Fruit fly (Drosophila melanogaster) whole organism: ENCODE data around the gene CAH1.

Experiments used
- CG8478 ChIP-seq: fragments of >200 bp; optimal IDR thresholded peaks from 2 replicates; lab custom pipeline; 2018; ENCODE audit warnings: inconsistent platforms
- Dll ChIP-seq: fragments of >200 bp; optimal IDR thresholded peaks from 2 replicates; lab custom pipeline; 2017
- EcR ChIP-seq, 2 experiments: fragments of >200 bp; optimal IDR thresholded peaks; 2 replicates each; lab custom pipeline; 2017; ENCODE audit warnings: missing biosample characterization in 2 of 2, missing genetic modification characterization in 2 of 2, missing genetic modification reagents in 2 of 2
- pan ChIP-seq: fragments of >200 bp; optimal IDR thresholded peaks from 2 replicates; lab custom pipeline; 2017
- psq ChIP-seq: fragments of >200 bp; optimal IDR thresholded peaks from 2 replicates; lab custom pipeline; 2017
- usp ChIP-seq: fragments of >200 bp; optimal IDR thresholded peaks from 2 replicates; lab custom pipeline; 2017; ENCODE audit warnings: missing biosample characterization, missing genetic modification characterization, mixed read lengths

CAH1 gene

dm6 chr2L:13813604-13814178 is 10.3 kb downstream of the CAH1 start, which contains the start of gene Sos:
Gene Sos, plus strand, starts transcription at chr2L:13813816.
- TF ChIP-seq pan (lab: Kevin White, UChicago) (no peak), EcR (GFP tag; optimal IDR thresholded peaks at IDR 0.05; lab: Kevin White, UChicago) (no peak)

DNA sequence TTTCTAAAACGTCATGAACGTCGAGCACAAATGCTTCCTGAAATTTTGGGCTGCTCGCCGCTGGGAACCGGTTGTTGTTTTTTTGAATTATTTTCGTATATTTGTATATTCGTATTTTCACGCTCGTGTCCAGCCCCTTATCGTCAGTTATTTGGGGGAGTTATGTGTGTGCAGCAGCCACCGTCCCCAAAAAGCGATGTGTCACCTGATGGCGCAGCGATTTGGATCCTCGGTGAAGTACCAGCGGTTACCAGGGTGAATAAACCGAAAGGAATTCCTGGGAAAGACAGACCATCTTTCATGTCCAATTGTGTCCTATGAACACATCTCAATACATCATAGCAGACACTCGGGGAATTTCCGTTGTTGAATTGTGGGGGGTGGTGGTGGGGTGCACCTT is 16.8 kb downstream of the CAH1 start:
- TF ChIP-seq EcR (GFP tag; optimal IDR thresholded peaks at IDR 0.05; lab: Kevin White, UChicago) (no peak), pan (lab: Kevin White, UChicago) (no peak), CG8478 (no peak), usp (no peak), psq (lab: Kevin White, UChicago) (no peak), Dll (lab: Kevin White, UChicago) (no peak)

DNA sequence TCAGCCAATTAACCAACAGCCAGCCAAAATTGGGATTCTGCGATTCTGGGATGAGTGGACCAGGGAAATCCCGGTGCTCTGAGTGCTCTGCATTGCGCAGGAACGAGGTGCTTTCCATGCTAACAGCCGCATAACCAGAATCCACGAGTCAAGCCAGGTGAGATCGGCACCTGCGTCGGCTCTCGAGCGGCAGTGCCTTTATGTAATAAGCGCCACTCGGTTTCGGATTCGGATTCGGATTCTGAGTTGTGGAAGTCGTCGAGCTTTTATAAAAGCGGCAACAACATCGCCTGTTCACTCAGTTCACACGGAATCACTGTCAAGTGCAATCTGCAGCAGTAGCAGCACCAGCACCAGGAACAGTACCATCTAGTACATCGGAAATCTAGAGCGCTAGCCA is 17.5 kb downstream of the CAH1 start, which contains the start of gene b:
Gene b, plus strand, starts transcription at position 301 of the 400 bp plus-strand sequence.
- TF ChIP-seq Dll (lab: Kevin White, UChicago): no peak
- TF ChIP-seq usp: no peak
- TF ChIP-seq psq (lab: Kevin White, UChicago): no peak
- no peak for TF ChIP-seq pan (lab: Kevin White, UChicago)
- TF ChIP-seq EcR (GFP tag; optimal IDR thresholded peaks at IDR 0.05; lab: Kevin White, UChicago): no peak
- no peak for TF ChIP-seq CG8478

DNA sequence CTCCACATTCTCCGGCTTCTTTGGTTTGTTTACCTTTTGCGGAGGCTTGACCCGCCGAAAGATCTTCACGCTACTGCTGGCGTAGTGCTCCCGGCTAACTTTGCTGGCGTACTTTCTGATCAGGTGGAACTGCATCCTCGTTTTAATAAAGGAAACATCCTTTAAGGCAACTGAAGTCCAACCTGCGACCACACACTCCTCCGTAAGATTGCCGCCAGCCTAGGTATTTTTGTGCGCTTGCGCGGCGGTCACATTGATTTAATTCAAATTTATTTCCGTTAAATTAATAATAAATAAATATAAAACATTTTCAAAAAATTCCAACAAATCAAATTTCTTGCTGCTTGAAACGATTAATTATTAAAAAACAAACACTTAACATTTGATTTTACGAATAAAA is 24.1 kb downstream of the CAH1 start, which contains the start of gene PolG1:
Gene PolG1, minus strand, starts transcription at position 216 of the 400 bp plus-strand sequence.
- TF ChIP-seq EcR (GFP tag; optimal IDR thresholded peaks at IDR 0.05; lab: Kevin White, UChicago) (no peak), CG8478 (no peak), psq (lab: Kevin White, UChicago) (no peak), pan (lab: Kevin White, UChicago) (no peak), Dll (lab: Kevin White, UChicago) (no peak), usp (no peak)

DNA sequence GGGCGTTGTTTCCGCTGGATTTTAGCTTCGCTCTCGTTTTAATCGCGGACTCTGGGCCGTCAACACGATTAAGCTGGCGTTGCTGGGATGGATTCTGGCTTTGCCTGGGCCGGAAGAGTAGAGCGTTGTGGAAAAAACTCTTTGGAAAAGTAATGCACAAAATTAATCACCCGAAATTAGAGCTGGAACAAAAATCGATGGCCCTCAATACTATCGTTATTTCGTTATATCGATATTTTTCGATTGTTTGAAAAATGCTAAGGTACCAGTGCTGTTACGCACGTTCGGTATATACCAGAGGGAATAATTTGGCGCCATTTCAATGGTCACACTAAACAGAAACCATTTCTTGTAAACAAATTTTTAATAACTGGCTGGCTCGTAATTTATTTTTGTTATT is 26.1 kb downstream of the CAH1 start, which contains the start of the genes Arpc1 and Orc5:
Gene Arpc1, minus strand, starts transcription at position 202 of the 400 bp plus-strand sequence.
Gene Orc5, plus strand, starts transcription at position 298 of the 400 bp plus-strand sequence.
- TF ChIP-seq pan (lab: Kevin White, UChicago) (no peak), Dll (lab: Kevin White, UChicago) (no peak), EcR (GFP tag; optimal IDR thresholded peaks at IDR 0.05; lab: Kevin White, UChicago) (no peak), CG8478 (no peak), psq (lab: Kevin White, UChicago) (no peak), usp (no peak)

- TF ChIP-seq EcR (GFP tag; optimal IDR thresholded peaks at IDR 0.05; lab: Kevin White, UChicago) (no peak), Dll (lab: Kevin White, UChicago) (no peak), pan (lab: Kevin White, UChicago) (no peak), CG8478 (no peak), psq (lab: Kevin White, UChicago) (no peak), usp (no peak)
These were observed 29.6 kb downstream of the CAH1 start, which contains the start of the genes GatC, PolG2 and Polr2C for dm6 chr2L:13833058-13833457. Gene GatC, minus strand, starts transcription at chr2L:13833105. Gene PolG2, minus strand, starts transcription at chr2L:13833105. Gene Polr2C, plus strand, starts transcription at chr2L:13833337.

dm6 chr2L:13835002-13835910 is 31.8 kb downstream of the CAH1 start, which contains the start of the genes mRpS23 and CenG1A:
Gene mRpS23, minus strand, starts transcription at chr2L:13835072.
Gene CenG1A, plus strand, starts transcription at chr2L:13835564.
- TF ChIP-seq psq (lab: Kevin White, UChicago): no peak
- TF ChIP-seq Dll (lab: Kevin White, UChicago): no peak
- no peak for TF ChIP-seq CG8478
- no peak for TF ChIP-seq pan (lab: Kevin White, UChicago)

dm6 chr2L:13835959-13836358 is 32.5 kb downstream of the CAH1 start:
- TF ChIP-seq Dll (lab: Kevin White, UChicago) (no peak), psq (lab: Kevin White, UChicago) (no peak), pan (lab: Kevin White, UChicago) (no peak), EcR (GFP tag; optimal IDR thresholded peaks at IDR 0.05; lab: Kevin White, UChicago) (no peak), usp (no peak), CG8478 (no peak)

DNA sequence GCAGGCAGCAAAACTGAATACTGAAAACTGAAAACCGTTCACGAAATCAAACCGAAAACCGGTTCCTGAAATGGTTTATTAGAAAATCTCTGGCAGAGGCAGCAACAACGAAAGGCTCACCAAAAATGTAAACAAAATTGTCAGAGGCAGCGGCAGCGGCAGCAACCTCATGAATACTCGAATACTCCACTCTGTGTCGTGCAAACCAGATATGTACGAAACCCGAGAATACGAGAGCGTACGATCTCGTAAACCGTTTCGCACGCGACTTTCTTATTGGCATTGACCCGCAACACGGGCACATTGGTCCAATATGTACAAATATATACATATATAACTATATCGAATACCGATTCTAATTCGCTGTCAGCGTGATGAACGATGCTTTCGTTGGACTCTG is 34.2 kb downstream of the CAH1 start:
- TF ChIP-seq EcR (GFP tag; optimal IDR thresholded peaks at IDR 0.05; lab: Kevin White, UChicago) (no peak), CG8478 (no peak), pan (lab: Kevin White, UChicago) (no peak), psq (lab: Kevin White, UChicago) (no peak), Dll (lab: Kevin White, UChicago) (no peak), usp (no peak)

dm6 chr2L:13838647-13839390 is 35.4 kb downstream of the CAH1 start:
- TF ChIP-seq Dll (lab: Kevin White, UChicago): no peak

DNA sequence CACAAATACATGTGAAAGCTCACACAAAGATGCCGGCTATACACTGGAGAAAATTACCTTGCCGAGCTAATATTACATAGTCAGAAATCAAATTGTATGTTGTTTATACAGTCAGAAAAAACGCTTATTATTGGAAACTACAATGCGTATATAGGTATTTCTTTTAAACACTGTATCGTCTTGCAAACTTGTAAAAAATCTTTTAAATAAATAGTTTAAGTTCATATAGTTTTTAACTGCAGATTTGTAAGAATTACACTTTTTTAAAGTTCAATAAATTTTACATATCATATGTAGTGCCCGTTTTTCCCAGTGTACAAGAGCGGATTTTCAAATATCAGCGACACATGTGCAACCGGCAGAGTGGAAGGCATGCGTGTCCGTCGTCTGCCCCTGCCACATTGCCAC is 36.3 kb downstream of the CAH1 start:
- TF ChIP-seq CG8478: no peak
- TF ChIP-seq pan (lab: Kevin White, UChicago): no peak
- no peak for TF ChIP-seq psq (lab: Kevin White, UChicago)
- TF ChIP-seq usp: no peak
- TF ChIP-seq Dll (lab: Kevin White, UChicago): no peak
- no peak for TF ChIP-seq EcR (GFP tag; optimal IDR thresholded peaks at IDR 0.05; lab: Kevin White, UChicago)
